Fruit fly (Drosophila melanogaster) whole organism, embryonic: ENCODE results near the gene CG15155.

Source experiments
- B-H1 ChIP-seq: fragments of 200-800 bp; sonication (Bioruptor generic); IDR thresholded peaks from 3 replicates; pipeline ENCODE4 v1.3.6; 2022; ENCODE audit warnings: missing biosample characterization, missing genetic modification characterization
- Bdp1 ChIP-seq: fragments of 200-800 bp; sonication (Bioruptor generic); optimal IDR thresholded peaks from 3 replicates; lab custom pipeline; 2016; ENCODE audit warnings: missing biosample characterization, missing genetic modification characterization
- CG11085 ChIP-seq: fragments of 200-800 bp; sonication (Bioruptor generic); IDR thresholded peaks from 2 replicates; pipeline ENCODE4 v1.3.6; 2022; ENCODE audit warnings: missing biosample characterization, missing genetic modification characterization
- CG11723 ChIP-seq: fragments of 200-800 bp; sonication (Bioruptor generic); optimal IDR thresholded peaks from 2 replicates; lab custom pipeline; 2017; ENCODE audit warnings: missing biosample characterization, mild to moderate bottlenecking, missing genetic modification characterization
- CG14014 ChIP-seq: fragments of 200-800 bp; sonication (Bioruptor generic); IDR thresholded peaks from 2 replicates; pipeline ENCODE4 v1.3.6; 2022; ENCODE audit warnings: missing biosample characterization, missing genetic modification characterization
- CG14965 ChIP-seq: fragments of 200-800 bp; sonication (Bioruptor generic); optimal IDR thresholded peaks from 2 replicates; lab custom pipeline; 2016; ENCODE audit warnings: missing biosample characterization, missing genetic modification characterization, borderline replicate concordance
- CG16813 ChIP-seq: fragments of 200-800 bp; sonication (Bioruptor generic); IDR thresholded peaks from 3 replicates; pipeline ENCODE4 v1.3.6; 2022; ENCODE audit warnings: missing biosample characterization, missing genetic modification characterization; ENCODE audit not compliant: partially characterized antibody
- CG17359 ChIP-seq: fragments of 200-800 bp; sonication (Bioruptor generic); optimal IDR thresholded peaks from 3 replicates; lab custom pipeline; 2018; ENCODE audit warnings: missing biosample characterization, mild to moderate bottlenecking, missing genetic modification characterization, moderate library complexity
- CG17385 ChIP-seq: fragments of 200-800 bp; sonication (Bioruptor generic); optimal IDR thresholded peaks from 3 replicates; lab custom pipeline; 2018; ENCODE audit warnings: missing biosample characterization, mild to moderate bottlenecking, missing genetic modification characterization
- CG18262 ChIP-seq: fragments of 200-800 bp; optimal IDR thresholded peaks from 3 replicates; lab custom pipeline; 2019; ENCODE audit warnings: missing biosample characterization, mild to moderate bottlenecking, missing genetic modification characterization, moderate library complexity
- CG30403 ChIP-seq: fragments of 200-800 bp; sonication (Bioruptor generic); optimal IDR thresholded peaks from 3 replicates; lab custom pipeline; 2016; ENCODE audit warnings: missing biosample characterization, missing genetic modification characterization
- CG30431 ChIP-seq: fragments of 200-800 bp; sonication (Bioruptor generic); optimal IDR thresholded peaks from 2 replicates; lab custom pipeline; 2017; ENCODE audit warnings: missing biosample characterization, missing genetic modification characterization
- CG32772 ChIP-seq: fragments of 200-800 bp; sonication (Bioruptor generic); IDR thresholded peaks from 2 replicates; pipeline ENCODE4 v1.3.6; 2022; ENCODE audit warnings: missing biosample characterization, missing genetic modification characterization
- CG3995 ChIP-seq: fragments of 200-800 bp; sonication (Bioruptor generic); optimal IDR thresholded peaks from 3 replicates; lab custom pipeline; 2016; ENCODE audit warnings: missing biosample characterization, missing genetic modification characterization
- CG4730 ChIP-seq: fragments of 200-800 bp; sonication (Bioruptor generic); IDR thresholded peaks from 2 replicates; pipeline ENCODE4 v1.3.6; 2022; ENCODE audit warnings: missing biosample characterization, missing genetic modification characterization
- CG6654 ChIP-seq: fragments of 200-800 bp; sonication (Bioruptor generic); optimal IDR thresholded peaks from 2 replicates; lab custom pipeline; 2017; ENCODE audit warnings: missing biosample characterization, mild to moderate bottlenecking, missing genetic modification characterization
- CG6765 ChIP-seq: fragments of 200-800 bp; sonication (Bioruptor generic); optimal IDR thresholded peaks from 3 replicates; lab custom pipeline; 2017; ENCODE audit warnings: missing biosample characterization, mild to moderate bottlenecking, missing genetic modification characterization
- CG8089 ChIP-seq: fragments of 200-800 bp; sonication (Bioruptor generic); optimal IDR thresholded peaks from 3 replicates; lab custom pipeline; 2016; ENCODE audit warnings: missing biosample characterization, missing genetic modification characterization
- CG8478 ChIP-seq: fragments of >200 bp; optimal IDR thresholded peaks from 2 replicates; lab custom pipeline; 2018
- CG8765 ChIP-seq: fragments of 200-800 bp; sonication (Bioruptor generic); IDR thresholded peaks from 2 replicates; pipeline ENCODE4 v1.3.6; 2022; ENCODE audit warnings: missing biosample characterization, missing genetic modification characterization
- CG9609 ChIP-seq: fragments of 200-800 bp; sonication (Bioruptor generic); optimal IDR thresholded peaks from 3 replicates; lab custom pipeline; 2016; ENCODE audit warnings: missing biosample characterization, missing genetic modification characterization
- D19A ChIP-seq: fragments of 200-800 bp; optimal IDR thresholded peaks from 3 replicates; lab custom pipeline; 2019; ENCODE audit warnings: missing biosample characterization, mild to moderate bottlenecking, missing genetic modification characterization, moderate library complexity
- Deaf1 ChIP-seq: fragments of 200-800 bp; optimal IDR thresholded peaks from 3 replicates; lab custom pipeline; 2019; ENCODE audit warnings: missing biosample characterization, mild to moderate bottlenecking, missing genetic modification characterization, moderate library complexity
- Ets65A ChIP-seq: fragments of 200-800 bp; sonication (Bioruptor generic); peaks from one replicate; lab custom pipeline; 2016; ENCODE audit warnings: missing biosample characterization, missing genetic modification characterization
- H2.0 ChIP-seq: fragments of 200-800 bp; sonication (Bioruptor generic); IDR thresholded peaks from 2 replicates; pipeline ENCODE4 v1.3.6; 2022; ENCODE audit warnings: missing biosample characterization, missing genetic modification characterization
- HLH54F ChIP-seq: fragments of 200-800 bp; sonication (Bioruptor generic); optimal IDR thresholded peaks from 3 replicates; lab custom pipeline; 2016; ENCODE audit warnings: missing biosample characterization, missing genetic modification characterization
- Hr3 ChIP-seq: fragments of 200-800 bp; sonication (Bioruptor generic); optimal IDR thresholded peaks from 3 replicates; lab custom pipeline; 2016; ENCODE audit warnings: missing biosample characterization, missing genetic modification characterization
- Jarid2 ChIP-seq: fragments of 200-800 bp; sonication (Bioruptor generic); optimal IDR thresholded peaks from 3 replicates; lab custom pipeline; 2017; ENCODE audit warnings: mild to moderate bottlenecking, missing biosample characterization, missing genetic modification reagents, missing genetic modification characterization
- MESR4 ChIP-seq: fragments of 200-800 bp; sonication (Bioruptor generic); optimal IDR thresholded peaks from 2 replicates; lab custom pipeline; 2018; ENCODE audit warnings: missing biosample characterization, mild to moderate bottlenecking, missing genetic modification characterization, moderate library complexity
- NK7.1 ChIP-seq: fragments of 200-800 bp; sonication (Bioruptor generic); optimal IDR thresholded peaks from 3 replicates; lab custom pipeline; 2016; ENCODE audit warnings: missing biosample characterization, missing genetic modification characterization
- NfI ChIP-seq: fragments of 200-800 bp; sonication (Bioruptor generic); optimal IDR thresholded peaks from 3 replicates; lab custom pipeline; 2018; ENCODE audit warnings: missing biosample characterization, mild to moderate bottlenecking, missing genetic modification characterization, moderate library complexity
- Oaz ChIP-seq: fragments of 200-800 bp; sonication (Bioruptor generic); IDR thresholded peaks from 2 replicates; pipeline ENCODE4 v1.3.6; 2022; ENCODE audit warnings: missing biosample characterization, missing genetic modification characterization
- Optix ChIP-seq: fragments of 200-800 bp; sonication (Bioruptor generic); IDR thresholded peaks from 3 replicates; pipeline ENCODE4 v1.3.6; 2022; ENCODE audit warnings: missing biosample characterization, missing genetic modification characterization
- Side ChIP-seq: fragments of 200-800 bp; sonication (Bioruptor generic); optimal IDR thresholded peaks from 2 replicates; lab custom pipeline; 2016; ENCODE audit warnings: missing biosample characterization, missing genetic modification characterization
- Sry-δ ChIP-seq: fragments of 200-800 bp; sonication (Bioruptor generic); optimal IDR thresholded peaks from 2 replicates; lab custom pipeline; 2016; ENCODE audit warnings: missing biosample characterization, missing genetic modification characterization
- abd-A ChIP-seq: fragments of 200-800 bp; sonication (Bioruptor generic); optimal IDR thresholded peaks from 3 replicates; lab custom pipeline; 2019; ENCODE audit warnings: missing biosample characterization, mild to moderate bottlenecking, missing genetic modification characterization, moderate library complexity
- ato ChIP-seq: fragments of 200-800 bp; sonication (Bioruptor generic); IDR thresholded peaks from 2 replicates; pipeline ENCODE4 v1.3.6; 2022; ENCODE audit warnings: missing biosample characterization, missing genetic modification characterization; ENCODE audit not compliant: partially characterized antibody
- chinmo ChIP-seq: fragments of 200-800 bp; sonication (Bioruptor generic); IDR thresholded peaks from 4 replicates; pipeline ENCODE4 v1.3.6; 2022; ENCODE audit warnings: missing biosample characterization, missing genetic modification characterization; ENCODE audit not compliant: partially characterized antibody
- ci ChIP-seq: fragments of 200-800 bp; sonication (Bioruptor generic); IDR thresholded peaks from 3 replicates; pipeline ENCODE4 v1.3.6; 2022; ENCODE audit warnings: missing biosample characterization, missing genetic modification characterization
- dmrt11E ChIP-seq: fragments of 200-800 bp; sonication (Bioruptor generic); optimal IDR thresholded peaks from 3 replicates; lab custom pipeline; 2018; ENCODE audit warnings: missing biosample characterization, mild to moderate bottlenecking, missing genetic modification characterization, moderate library complexity
- eve ChIP-seq, 2 experiments: fragments of >200 bp; optimal IDR thresholded peaks; 2 replicates each; lab custom pipeline; 2017; ENCODE audit warnings: missing biosample characterization in 2 of 2, missing genetic modification characterization in 2 of 2
- hbn ChIP-seq: fragments of 200-800 bp; sonication (Bioruptor generic); IDR thresholded peaks from 2 replicates; pipeline ENCODE4 v1.3.6; 2022; ENCODE audit warnings: missing biosample characterization, missing genetic modification characterization; ENCODE audit not compliant: partially characterized antibody
- lmd ChIP-seq: fragments of 200-800 bp; sonication (Bioruptor generic); IDR thresholded peaks from 2 replicates; pipeline ENCODE4 v1.3.6; 2022; ENCODE audit warnings: missing biosample characterization, missing genetic modification characterization
- nmo ChIP-seq: fragments of 200-800 bp; sonication (Bioruptor generic); optimal IDR thresholded peaks from 2 replicates; lab custom pipeline; 2018; ENCODE audit warnings: missing biosample characterization, mild to moderate bottlenecking, missing genetic modification characterization, moderate library complexity
- row ChIP-seq: fragments of 200-800 bp; sonication (Bioruptor generic); IDR thresholded peaks from 3 replicates; pipeline ENCODE4 v1.3.6; 2022; ENCODE audit warnings: missing biosample characterization, missing genetic modification characterization
- slou ChIP-seq: fragments of 200-800 bp; sonication (Bioruptor generic); optimal IDR thresholded peaks from 3 replicates; lab custom pipeline; 2016; ENCODE audit warnings: missing biosample characterization, missing genetic modification characterization
- stc ChIP-seq: fragments of 200-800 bp; sonication (Bioruptor generic); IDR thresholded peaks from 2 replicates; pipeline ENCODE4 v1.3.6; 2022; ENCODE audit warnings: missing biosample characterization, missing genetic modification characterization
- stwl ChIP-seq: fragments of 200-800 bp; sonication (Bioruptor generic); optimal IDR thresholded peaks from 3 replicates; lab custom pipeline; 2018; ENCODE audit warnings: missing biosample characterization, mild to moderate bottlenecking, missing genetic modification characterization, moderate library complexity
- toy ChIP-seq: fragments of 200-800 bp; sonication (Bioruptor generic); IDR thresholded peaks from 2 replicates; pipeline ENCODE4 v1.3.6; 2022; ENCODE audit warnings: missing biosample characterization, missing genetic modification characterization
- z ChIP-seq: fragments of 200-800 bp; sonication (Bioruptor generic); IDR thresholded peaks from 3 replicates; pipeline ENCODE4 v1.3.6; 2022; ENCODE audit warnings: missing biosample characterization, missing genetic modification characterization

CG15155 gene

dm6 chr2L:18151134-18151825 is 3.4 kb upstream of the CG15155 start (continued):
- TF ChIP-seq nmo (GFP tag; lab: Kevin White, UChicago), result peak; percentile 48
- TF ChIP-seq Hr3, result peak; percentile 2
- peak; percentile 50 for TF ChIP-seq Deaf1 (tag; lab: Kevin White, UChicago)
- peak; percentile 25 for TF ChIP-seq CG11723 (GFP tag; lab: Kevin White, UChicago)
- TF ChIP-seq CG32772, result peak; percentile 51; the same call in 1 of the 2 replicates
- no peak for TF ChIP-seq dmrt11E
- peak; percentile 69 for TF ChIP-seq CG9609 (GFP tag; lab: Kevin White, UChicago)
- TF ChIP-seq slou (GFP tag; lab: Kevin White, UChicago), result no peak
- TF ChIP-seq CG14965 (GFP tag; lab: Kevin White, UChicago), result no peak
- TF ChIP-seq CG4730 (GFP tag; lab: Robert Waterston, UW), result peak; percentile 51; the same call in 1 of the 2 replicates
- peak; percentile 97 for TF ChIP-seq z (GFP tag; lab: Robert Waterston, UW)
- TF ChIP-seq Jarid2 (GFP tag; lab: Kevin White, UChicago), result no peak
- peak; percentile 46; the same call in 1 of the 2 replicates for TF ChIP-seq Oaz
- TF ChIP-seq D19A (tag; lab: Kevin White, UChicago), result peak; percentile 17
- peak; percentile 54 for TF ChIP-seq NK7.1
- no peak for TF ChIP-seq CG6654
- TF ChIP-seq CG17359 (tag; lab: Kevin White, UChicago), result peak; percentile 30
- TF ChIP-seq hbn (GFP tag; lab: Robert Waterston, UW), result no peak
- TF ChIP-seq lmd (GFP tag; lab: Robert Waterston, UW), result peak; percentile 78
- peak; percentile 69 for TF ChIP-seq ci (GFP tag; lab: Robert Waterston, UW)
- peak; percentile 57; the same call in 1 of the 2 replicates for TF ChIP-seq toy (GFP tag; lab: Robert Waterston, UW)
- TF ChIP-seq abd-A, result peak; percentile 75
- peak; percentile 99 for TF ChIP-seq chinmo (GFP tag; lab: Robert Waterston, UW)
- peak; percentile 10 for TF ChIP-seq stwl
- peak; percentile 38 for TF ChIP-seq CG30431 (GFP tag; lab: Kevin White, UChicago)
- peak; percentile 29; the same call in 1 of the 2 replicates for TF ChIP-seq ato (GFP tag; lab: Robert Waterston, UW)
- peak; percentile 97 for TF ChIP-seq CG8478
- TF ChIP-seq Bdp1 (GFP tag; lab: Kevin White, UChicago), result peak; percentile 7
- TF ChIP-seq HLH54F, result peak; percentile 70
- TF ChIP-seq Ets65A, result peak; percentile 92
- no peak for TF ChIP-seq CG6765 (GFP tag; lab: Kevin White, UChicago)
- no peak for TF ChIP-seq Side (GFP tag; lab: Kevin White, UChicago)
- no peak for TF ChIP-seq CG17385 (GFP tag; lab: Kevin White, UChicago)
- peak; percentile 66 for TF ChIP-seq CG8089 (GFP tag; lab: Kevin White, UChicago)
- peak; percentile 75 for TF ChIP-seq CG14014
- peak; percentile 14 for TF ChIP-seq NfI
- peak; percentile 38; the same call in 2 of the 3 replicates for TF ChIP-seq B-H1 (GFP tag; lab: Robert Waterston, UW)
- no peak for TF ChIP-seq stc (GFP tag; lab: Robert Waterston, UW)
- peak; percentile 58; the same call in 1 of the 2 replicates for TF ChIP-seq H2.0
- TF ChIP-seq CG8765 (GFP tag; lab: Robert Waterston, UW), result peak; percentile 56; the same call in 1 of the 2 replicates
- TF ChIP-seq CG16813 (GFP tag; lab: Robert Waterston, UW), result no peak
- peak; percentile 7 for TF ChIP-seq CG3995
- TF ChIP-seq CG18262 (tag; lab: Kevin White, UChicago), result peak; percentile 56
- peak; percentile 82 for TF ChIP-seq row (GFP tag; lab: Robert Waterston, UW)
- TF ChIP-seq MESR4 (GFP tag; lab: Kevin White, UChicago), result no peak
- peak; percentile 34 for TF ChIP-seq CG30403 (GFP tag; lab: Kevin White, UChicago)
- peak; percentile 7 for TF ChIP-seq Sry-δ
- TF ChIP-seq Optix (GFP tag; lab: Robert Waterston, UW), result peak; percentile 64; the same call in 2 of the 3 replicates
- TF ChIP-seq CG11085, result peak; percentile 39; the same call in 1 of the 2 replicates
- no peak for TF ChIP-seq eve (GFP tag; optimal IDR thresholded peaks at IDR 0.05; lab: Kevin White, UChicago)
